Worm (Caenorhabditis elegans) whole organism, L1 larva: Measurements from ENCODE around the gene sam-4.

Source experiments
- C16A3.4 ChIP-seq: fragments of 150-350 bp; optimal IDR thresholded peaks from 2 replicates; lab custom pipeline; 2014; ENCODE audit warnings: missing biosample characterization, missing genetic modification characterization
- aly-2 ChIP-seq: fragments of 150-350 bp; optimal IDR thresholded peaks from 2 replicates; lab custom pipeline; 2014; ENCODE audit warnings: missing biosample characterization, missing genetic modification characterization
- blmp-1 ChIP-seq: fragments of 150-350 bp; optimal IDR thresholded peaks from 2 replicates; lab custom pipeline; 2014; ENCODE audit warnings: missing biosample characterization, missing genetic modification characterization
- efl-3 ChIP-seq: fragments of 200-800 bp; sonication (Bioruptor generic); optimal IDR thresholded peaks from 2 replicates; lab custom pipeline; 2018; ENCODE audit warnings: mild to moderate bottlenecking, missing genetic modification characterization, missing compliant biosample characterization
- nhr-11 ChIP-seq: fragments of 150-350 bp; optimal IDR thresholded peaks from 2 replicates; lab custom pipeline; 2014; ENCODE audit warnings: missing biosample characterization, missing genetic modification characterization
- nhr-19 ChIP-seq: fragments of 200-800 bp; sonication (Bioruptor generic); conservative IDR thresholded peaks from 2 replicates; pipeline ENCODE4 v1.3.6; 2022; ENCODE audit warnings: missing genetic modification characterization, missing compliant biosample characterization
- nhr-76 ChIP-seq: sonication (generic microtip); optimal IDR thresholded peaks from 2 replicates; lab custom pipeline; 2017; ENCODE audit warnings: missing biosample characterization, missing genetic modification characterization
- snpc-4 ChIP-seq: fragments of 150-350 bp; optimal IDR thresholded peaks from 2 replicates; lab custom pipeline; 2014; ENCODE audit warnings: missing biosample characterization, missing genetic modification characterization
- ztf-11 ChIP-seq, 2 experiments: sonication (generic microtip); optimal IDR thresholded peaks; 2 replicates each; lab custom pipeline; 2016 to 2017; ENCODE audit warnings: missing genetic modification characterization in 2 of 2, missing biosample characterization in 1 of 2, missing compliant biosample characterization in 1 of 2

DNA sequence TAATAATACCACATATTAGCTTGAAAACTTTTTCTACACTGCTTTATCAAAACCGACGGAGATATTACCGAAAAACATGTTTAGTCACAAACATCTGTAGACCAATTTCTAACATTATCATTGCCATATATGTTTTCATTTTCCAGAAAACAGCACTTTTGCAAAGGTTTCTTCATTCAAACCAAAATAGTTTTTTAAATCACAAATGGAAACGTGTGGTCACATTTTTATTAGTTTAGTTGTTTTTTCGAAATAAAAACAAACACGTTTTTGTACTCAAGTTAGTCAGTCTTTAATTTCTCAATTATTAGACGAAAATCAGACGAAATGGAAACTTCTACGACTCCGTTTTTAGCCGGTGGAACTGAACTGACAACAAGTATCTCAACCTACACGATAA lies 11.0 kb downstream of the sam-4 start, which contains the start of gene F59E12.3:
- TF ChIP-seq blmp-1 (no peak), C16A3.4 (tag; lab: Kevin White, UChicago) (no peak), ztf-11 (tag; optimal IDR thresholded peaks at IDR 0.05; lab: Kevin White, UChicago) (no peak), nhr-76 (tag; lab: Kevin White, UChicago) (no peak), efl-3 (GFP tag; lab: Kevin White, UChicago) (no peak), aly-2 (tag; lab: Kevin White, UChicago) (no peak), snpc-4 (tag; lab: Kevin White, UChicago) (no peak), nhr-19 (GFP tag; lab: Robert Waterston, UW) (no peak), nhr-11 (tag; lab: Kevin White, UChicago) (no peak)
